Worm (Caenorhabditis elegans) whole organism, L4 larva: ENCODE measurements around the gene M04B2.2.
A peak's percentile ranks its signal among the peaks of the same experiment; 100 is the strongest.

Source experiments
- aha-1 ChIP-seq: fragments of 150-350 bp; peaks from one replicate; lab custom pipeline; 2014; ENCODE audit warnings: missing biosample characterization, missing genetic modification characterization
- ceh-28 ChIP-seq: fragments of 150-350 bp; optimal IDR thresholded peaks from 2 replicates; lab custom pipeline; 2014; ENCODE audit warnings: missing biosample characterization, missing genetic modification reagents, missing genetic modification characterization
- ceh-62 ChIP-seq: sonication (generic microtip); optimal IDR thresholded peaks from 2 replicates; lab custom pipeline; 2017; ENCODE audit warnings: missing biosample characterization, missing genetic modification characterization
- cey-2 ChIP-seq: sonication (generic microtip); optimal IDR thresholded peaks from 3 replicates; lab custom pipeline; 2017; ENCODE audit warnings: missing genetic modification characterization, mild to moderate bottlenecking, missing compliant biosample characterization, antibody characterized with exemption, borderline replicate concordance; ENCODE audit not compliant: insufficient read depth
- daf-16 ChIP-seq, 3 experiments: sonication (generic microtip); optimal IDR thresholded peaks; 2 replicates each; lab custom pipeline; 2016 to 2017; ENCODE audit warnings: missing genetic modification characterization in 3 of 3, missing genetic modification reagents in 3 of 3, mild to moderate bottlenecking in 2 of 3, missing compliant biosample characterization in 2 of 3, missing biosample characterization in 1 of 3, moderate library complexity in 1 of 3
- daf-19 ChIP-seq: fragments of 200-800 bp; sonication (Bioruptor generic); conservative IDR thresholded peaks from 2 replicates; pipeline ENCODE4 v1.3.6; 2022; ENCODE audit warnings: missing genetic modification characterization, missing compliant biosample characterization
- dmd-6 ChIP-seq: fragments of 200-800 bp; sonication (Bioruptor generic); IDR thresholded peaks from 2 replicates; pipeline ENCODE4 v1.3.6; 2022; ENCODE audit warnings: missing genetic modification reagents, missing genetic modification characterization, missing compliant biosample characterization
- dpl-1 ChIP-seq: fragments of 150-350 bp; optimal IDR thresholded peaks from 2 replicates; lab custom pipeline; 2014; ENCODE audit warnings: missing biosample characterization, missing genetic modification reagents, missing genetic modification characterization
- dve-1 ChIP-seq: sonication (generic microtip); optimal IDR thresholded peaks from 2 replicates; lab custom pipeline; 2017; ENCODE audit warnings: antibody characterized with exemption, mild to moderate bottlenecking, missing genetic modification characterization, missing compliant biosample characterization; ENCODE audit not compliant: insufficient read depth
- hlh-11 ChIP-seq: fragments of 200-800 bp; sonication (Bioruptor generic); optimal IDR thresholded peaks from 2 replicates; lab custom pipeline; 2018; ENCODE audit warnings: mild to moderate bottlenecking, missing genetic modification characterization, missing compliant biosample characterization
- hlh-30 ChIP-seq: sonication (generic microtip); optimal IDR thresholded peaks from 2 replicates; lab custom pipeline; 2017; ENCODE audit warnings: antibody characterized with exemption, mild to moderate bottlenecking, missing genetic modification characterization, missing compliant biosample characterization; ENCODE audit not compliant: insufficient read depth
- hmg-1.1 ChIP-seq: fragments of 200-800 bp; sonication (Bioruptor generic); IDR thresholded peaks from 2 replicates; pipeline ENCODE4 v1.3.6; 2022; ENCODE audit warnings: missing genetic modification reagents, missing genetic modification characterization, missing compliant biosample characterization
- jun-1 ChIP-seq: fragments of 150-350 bp; optimal IDR thresholded peaks from 2 replicates; lab custom pipeline; 2014; ENCODE audit warnings: missing biosample characterization, missing genetic modification reagents, missing genetic modification characterization
- lin-1 ChIP-seq: fragments of 200-800 bp; sonication (Bioruptor generic); IDR thresholded peaks from 2 replicates; pipeline ENCODE4 v1.3.6; 2022; ENCODE audit warnings: missing genetic modification reagents, missing genetic modification characterization, missing compliant biosample characterization
- lin-13 ChIP-seq: fragments of 150-350 bp; optimal IDR thresholded peaks from 2 replicates; lab custom pipeline; 2014; ENCODE audit warnings: missing biosample characterization, missing genetic modification reagents, missing genetic modification characterization
- lin-38 ChIP-seq: fragments of 200-800 bp; sonication (Bioruptor generic); IDR thresholded peaks from 2 replicates; pipeline ENCODE4 v1.3.6; 2022; ENCODE audit warnings: missing genetic modification reagents, missing genetic modification characterization, missing compliant biosample characterization
- lsy-2 ChIP-seq, 2 experiments: fragments of 150-350 bp in 1 of 2; sonication (generic microtip) in 1 of 2; optimal IDR thresholded peaks; 2 replicates each; lab custom pipeline; 2014 to 2017; ENCODE audit warnings: missing biosample characterization in 2 of 2, missing genetic modification characterization in 2 of 2
- mdl-1 ChIP-seq, 2 experiments: fragments of 150-350 bp in 1 of 2; sonication (generic microtip) in 1 of 2; optimal IDR thresholded peaks; 2 replicates each; lab custom pipeline; 2014 to 2017; ENCODE audit warnings: missing biosample characterization in 2 of 2, missing genetic modification characterization in 2 of 2
- mep-1 ChIP-seq: fragments of 150-350 bp; sonication (generic microtip); optimal IDR thresholded peaks from 3 replicates; lab custom pipeline; 2014; ENCODE audit warnings: missing biosample characterization, missing genetic modification characterization
- mxl-3 ChIP-seq: fragments of 200-800 bp; sonication (Bioruptor generic); optimal IDR thresholded peaks from 2 replicates; lab custom pipeline; 2018; ENCODE audit warnings: mild to moderate bottlenecking, missing genetic modification characterization, missing compliant biosample characterization
- nhr-102 ChIP-seq: sonication (generic microtip); optimal IDR thresholded peaks from 2 replicates; lab custom pipeline; 2016; ENCODE audit warnings: mild to moderate bottlenecking, missing genetic modification characterization, moderate library complexity, missing compliant biosample characterization
- nhr-11 ChIP-seq: fragments of 150-350 bp; optimal IDR thresholded peaks from 2 replicates; lab custom pipeline; 2014; ENCODE audit warnings: missing biosample characterization, missing genetic modification characterization
- nhr-25 ChIP-seq: sonication (generic microtip); optimal IDR thresholded peaks from 2 replicates; lab custom pipeline; 2017; ENCODE audit warnings: missing genetic modification characterization, mild to moderate bottlenecking, missing compliant biosample characterization, antibody characterized with exemption, moderate library complexity, borderline replicate concordance; ENCODE audit not compliant: insufficient read depth
- nhr-28 ChIP-seq: fragments of 150-350 bp; optimal IDR thresholded peaks from 2 replicates; lab custom pipeline; 2014; ENCODE audit warnings: missing biosample characterization, missing genetic modification characterization
- nhr-48 ChIP-seq: sonication (generic microtip); optimal IDR thresholded peaks from 2 replicates; lab custom pipeline; 2016; ENCODE audit warnings: mild to moderate bottlenecking, missing genetic modification characterization, missing compliant biosample characterization
- nhr-76 ChIP-seq: fragments of 150-350 bp; optimal IDR thresholded peaks from 2 replicates; lab custom pipeline; 2014; ENCODE audit warnings: missing biosample characterization, missing genetic modification characterization
- pha-4 ChIP-seq, 2 experiments: fragments of 150-350 bp in 1 of 2; fragments of 200-800 bp in 1 of 2; sonication (Bioruptor generic) in 1 of 2; IDR thresholded peaks in 1 of 2; optimal IDR thresholded peaks in 1 of 2; 2 replicates each; pipeline versions ENCODE4 v1.3.6 to Lab custom; 2014 to 2022; ENCODE audit warnings: missing genetic modification characterization in 2 of 2, missing genetic modification reagents in 2 of 2, missing biosample characterization in 1 of 2, missing compliant biosample characterization in 1 of 2
- sdz-12 ChIP-seq: fragments of 200-800 bp; sonication (Bioruptor generic); optimal IDR thresholded peaks from 2 replicates; lab custom pipeline; 2018; ENCODE audit warnings: mild to moderate bottlenecking, missing genetic modification characterization, missing compliant biosample characterization
- spr-1 ChIP-seq: sonication (generic microtip); optimal IDR thresholded peaks from 2 replicates; lab custom pipeline; 2016; ENCODE audit warnings: mild to moderate bottlenecking, missing genetic modification characterization, missing compliant biosample characterization
- unc-62 ChIP-seq, 3 experiments: fragments of 150-350 bp in 1 of 3; sonication (generic microtip); optimal IDR thresholded peaks in 2 of 3; peaks in 1 of 3; 1 replicate in 1 of 3; 2 replicates in 2 of 3; lab custom pipeline; 2014 to 2017; ENCODE audit warnings: missing biosample characterization in 3 of 3, missing genetic modification characterization in 3 of 3, missing genetic modification reagents in 3 of 3, missing genotype in 1 of 3
- zfp-2 ChIP-seq: sonication (generic microtip); optimal IDR thresholded peaks from 2 replicates; lab custom pipeline; 2016; ENCODE audit warnings: mild to moderate bottlenecking, missing genetic modification characterization, missing compliant biosample characterization
- ztf-7 ChIP-seq: fragments of 150-350 bp; optimal IDR thresholded peaks from 2 replicates; lab custom pipeline; 2014; ENCODE audit warnings: missing biosample characterization, missing genetic modification characterization

Gene M04B2.2

DNA sequence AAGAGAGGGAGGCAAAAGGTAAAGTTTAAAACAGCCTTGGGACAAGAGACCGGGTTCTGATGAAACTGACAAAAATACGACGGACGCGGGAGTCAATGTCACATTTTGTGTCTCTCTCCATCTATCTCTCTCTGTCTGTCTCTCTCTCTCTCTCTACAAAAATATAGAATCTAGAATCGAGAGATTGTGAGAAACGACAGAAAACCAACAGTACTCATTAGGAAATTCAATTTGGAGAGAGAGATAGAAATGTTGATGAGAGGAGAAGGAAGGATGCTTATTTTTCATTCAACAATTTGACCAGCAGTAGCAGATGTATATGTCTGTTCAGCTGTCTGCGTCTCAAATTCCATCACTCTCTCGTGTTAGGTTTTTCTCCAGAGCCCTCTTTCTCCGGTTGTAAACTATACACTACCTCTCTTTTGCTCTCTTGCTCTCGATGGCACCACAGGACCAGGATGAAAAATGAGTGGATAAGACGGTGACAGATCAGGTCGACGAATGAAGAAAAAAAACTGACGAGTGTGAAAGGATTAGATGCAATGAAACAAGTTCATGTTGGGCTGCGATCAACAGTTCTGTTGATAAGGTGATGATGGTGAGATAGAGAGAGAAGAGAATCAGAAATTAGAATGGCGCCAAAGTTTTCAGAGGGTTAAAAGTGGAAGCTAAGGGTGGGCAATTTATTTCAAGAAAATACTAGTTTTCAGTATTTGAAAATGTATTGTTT lies 38.1 kb upstream of the M04B2.2 start:
- TF ChIP-seq mdl-1 (tag; optimal IDR thresholded peaks at IDR 0.05; lab: Kevin White, UChicago): peak; percentile 1 to 64
- TF ChIP-seq ceh-28 (tag; lab: Kevin White, UChicago): no peak
- TF ChIP-seq lin-38: peak; percentile 22; the same call in 1 of the 2 replicates
- TF ChIP-seq lsy-2 (tag; optimal IDR thresholded peaks at IDR 0.05; lab: Kevin White, UChicago): peak in 1 of 2 experiments; percentile 51
- 0 out of 2 replicates have a peak, but pooled peaks have one; percentile 24 for TF ChIP-seq lin-1 (GFP tag; lab: Robert Waterston, UW)
- no peak for TF ChIP-seq cey-2 (tag; lab: Kevin White, UChicago)
- TF ChIP-seq nhr-28 (tag; lab: Kevin White, UChicago): peak; percentile 41
- TF ChIP-seq lin-13 (GFP tag; lab: Kevin White, UChicago): no peak
- TF ChIP-seq dpl-1: peak; percentile 16
- TF ChIP-seq nhr-11 (tag; lab: Kevin White, UChicago): peak; percentile 51
- TF ChIP-seq hlh-30: peak; percentile 77
- peak; percentile 49 for TF ChIP-seq hlh-11 (tag; lab: Kevin White, UChicago)
- peak; percentile 69 for TF ChIP-seq mep-1 (tag; lab: Kevin White, UChicago)
- TF ChIP-seq pha-4 (GFP tag; IDR thresholded peaks at IDR 0.05; lab: Robert Waterston, UW): no peak
- no peak for TF ChIP-seq pha-4 (tag; optimal IDR thresholded peaks at IDR 0.05; lab: Kevin White, UChicago)
- no peak for TF ChIP-seq ztf-7 (tag; lab: Kevin White, UChicago)
- TF ChIP-seq unc-62 (GFP tag; optimal IDR thresholded peaks at IDR 0.05 in 1 of 2; lab: Kevin White, UChicago): peak in 1 of 2 experiments; percentile 95
- no peak for TF ChIP-seq unc-62 (tag; optimal IDR thresholded peaks at IDR 0.05; lab: Kevin White, UChicago)
- TF ChIP-seq daf-16 (GFP tag; optimal IDR thresholded peaks at IDR 0.05; lab: Kevin White, UChicago): peak in 1 of 2 experiments; percentile 46
- no peak for TF ChIP-seq daf-16 (tag; optimal IDR thresholded peaks at IDR 0.05; lab: Kevin White, UChicago)
- peak; percentile 88 for TF ChIP-seq aha-1
- no peak for TF ChIP-seq nhr-102 (tag; lab: Kevin White, UChicago)
- TF ChIP-seq nhr-25 (tag; lab: Kevin White, UChicago): peak; percentile 66
- 0 out of 2 replicates have a peak, but pooled peaks have one; percentile 18 for TF ChIP-seq hmg-1.1
- peak; percentile 52 for TF ChIP-seq mxl-3 (GFP tag; lab: Kevin White, UChicago)
- peak; percentile 32; the same call in 1 of the 2 replicates for TF ChIP-seq dmd-6 (GFP tag; lab: Robert Waterston, UW)
- no peak for TF ChIP-seq zfp-2 (tag; lab: Kevin White, UChicago)
- peak; percentile 33 for TF ChIP-seq dve-1 (tag; lab: Kevin White, UChicago)

DNA sequence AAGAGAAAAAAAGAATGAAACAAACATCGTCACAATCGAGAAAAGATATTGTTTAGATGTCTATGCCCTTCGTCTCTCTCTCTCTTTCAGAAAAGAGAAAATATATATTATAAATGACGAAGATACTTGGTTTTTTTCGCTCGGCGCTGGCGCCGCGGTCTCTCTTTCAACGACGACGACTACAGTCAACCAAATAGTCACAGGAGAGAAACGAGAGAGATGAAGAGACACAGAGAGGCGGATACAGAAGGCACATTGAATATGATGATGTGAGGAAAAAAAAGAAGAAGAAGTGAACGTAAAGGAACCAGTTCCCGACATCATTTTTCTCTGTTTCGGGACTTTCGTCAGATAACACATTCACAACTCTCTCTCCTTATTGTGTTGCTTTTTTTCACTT lies 36.4 kb upstream of the M04B2.2 start:
- peak; percentile 92 for TF ChIP-seq nhr-28 (tag; lab: Kevin White, UChicago)
- TF ChIP-seq nhr-48 (tag; lab: Kevin White, UChicago): peak; percentile 72
- peak; percentile 82 for TF ChIP-seq hlh-11 (tag; lab: Kevin White, UChicago)
- TF ChIP-seq lsy-2 (tag; optimal IDR thresholded peaks at IDR 0.05; lab: Kevin White, UChicago): peak in 1 of 2 experiments; percentile 46
- no peak for TF ChIP-seq nhr-102 (tag; lab: Kevin White, UChicago)
- TF ChIP-seq jun-1 (tag; lab: Kevin White, UChicago): no peak
- peak; percentile 45 for TF ChIP-seq hlh-30
- TF ChIP-seq nhr-76: peak; percentile 19
- TF ChIP-seq cey-2 (tag; lab: Kevin White, UChicago): peak; percentile 60
- TF ChIP-seq mdl-1 (tag; optimal IDR thresholded peaks at IDR 0.05; lab: Kevin White, UChicago): peak in 1 of 2 experiments; percentile 52
- no peak for TF ChIP-seq ceh-62 (tag; lab: Kevin White, UChicago)
- TF ChIP-seq sdz-12 (GFP tag; lab: Kevin White, UChicago): no peak
- peak; percentile 49 for TF ChIP-seq dmd-6 (GFP tag; lab: Robert Waterston, UW)
- peak; percentile 12 for TF ChIP-seq mep-1 (tag; lab: Kevin White, UChicago)
- TF ChIP-seq dve-1 (tag; lab: Kevin White, UChicago): peak; percentile 65
- 0 out of 2 replicates have a peak, but pooled peaks have one; percentile 25 for TF ChIP-seq hmg-1.1
- TF ChIP-seq lin-38: 0 out of 2 replicates have a peak, but pooled peaks have one; percentile 19
- no peak for TF ChIP-seq daf-19 (GFP tag; lab: Robert Waterston, UW)
- TF ChIP-seq nhr-25 (tag; lab: Kevin White, UChicago): peak; percentile 21
- TF ChIP-seq spr-1 (tag; lab: Kevin White, UChicago): peak; percentile 56
